Fruit fly (Drosophila melanogaster) whole organism: ENCODE results near the gene CG17233.

Experiments used
- CG8478 ChIP-seq: fragments of >200 bp; optimal IDR thresholded peaks from 2 replicates; lab custom pipeline; 2018; ENCODE audit warnings: inconsistent platforms
- Dll ChIP-seq: fragments of >200 bp; optimal IDR thresholded peaks from 2 replicates; lab custom pipeline; 2017
- EcR ChIP-seq, 2 experiments: fragments of >200 bp; optimal IDR thresholded peaks; 2 replicates each; lab custom pipeline; 2017; ENCODE audit warnings: missing biosample characterization in 2 of 2, missing genetic modification characterization in 2 of 2, missing genetic modification reagents in 2 of 2
- pan ChIP-seq: fragments of >200 bp; optimal IDR thresholded peaks from 2 replicates; lab custom pipeline; 2017
- psq ChIP-seq: fragments of >200 bp; optimal IDR thresholded peaks from 2 replicates; lab custom pipeline; 2017
- usp ChIP-seq: fragments of >200 bp; optimal IDR thresholded peaks from 2 replicates; lab custom pipeline; 2017; ENCODE audit warnings: missing biosample characterization, missing genetic modification characterization, mixed read lengths

CG17233 gene

dm6 chr3L:20193748-20194058 is 48.0 kb downstream of the CG17233 start:
- TF ChIP-seq pan (lab: Kevin White, UChicago) (no peak), usp (GFP tag; lab: Kevin White, UChicago) (no peak), Dll (lab: Kevin White, UChicago) (no peak), EcR (GFP tag; optimal IDR thresholded peaks at IDR 0.05; lab: Kevin White, UChicago) (no peak), CG8478 (lab: Kevin White, UChicago) (no peak), psq (lab: Kevin White, UChicago) (no peak)

DNA sequence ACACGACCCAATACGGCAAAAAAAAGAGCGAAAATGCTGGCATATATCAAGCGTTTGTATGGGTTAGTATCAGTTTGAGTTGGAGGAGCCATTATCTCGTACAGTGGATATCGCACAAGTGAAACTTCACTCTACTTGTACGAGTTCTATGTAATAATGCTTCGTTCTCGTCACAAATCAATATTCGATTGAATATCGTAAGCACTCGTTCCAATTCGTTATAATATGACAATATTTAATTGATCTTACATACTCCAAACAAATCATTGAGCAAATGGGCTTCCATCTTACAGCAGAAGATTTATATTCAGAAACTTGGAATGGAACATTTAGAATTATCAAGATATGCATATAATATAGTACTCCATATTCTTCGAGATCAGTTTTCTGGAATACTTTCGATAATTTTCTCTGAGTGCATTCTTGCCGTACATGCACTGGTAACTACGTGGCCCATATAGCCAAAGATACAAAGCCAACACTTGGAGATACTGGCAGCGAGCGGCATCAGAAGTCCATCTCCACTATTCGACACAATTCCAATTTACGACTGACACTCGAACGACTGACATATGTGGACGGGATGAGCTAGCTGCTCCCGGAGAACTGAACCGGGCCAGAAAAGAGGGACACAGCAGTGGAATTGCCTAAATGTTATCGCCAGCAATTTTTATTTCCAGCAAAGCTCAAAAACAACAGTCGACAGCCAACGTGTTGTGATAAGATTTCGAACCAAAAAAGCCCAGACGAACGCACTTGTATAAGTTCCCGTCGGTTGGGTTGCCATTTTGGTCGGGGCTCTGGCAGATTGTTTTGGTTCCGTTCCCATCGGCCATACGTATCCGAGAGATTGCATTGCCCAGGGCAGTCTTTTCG is 48.6 kb downstream of the CG17233 start:
- TF ChIP-seq psq (lab: Kevin White, UChicago) (no peak), Dll (lab: Kevin White, UChicago) (no peak), pan (lab: Kevin White, UChicago) (no peak), CG8478 (lab: Kevin White, UChicago) (no peak), usp (GFP tag; lab: Kevin White, UChicago) (no peak), EcR (GFP tag; optimal IDR thresholded peaks at IDR 0.05; lab: Kevin White, UChicago) (no peak)

- TF ChIP-seq CG8478 (lab: Kevin White, UChicago) (no peak), psq (lab: Kevin White, UChicago) (no peak), EcR (GFP tag; optimal IDR thresholded peaks at IDR 0.05; lab: Kevin White, UChicago) (no peak), pan (lab: Kevin White, UChicago) (no peak), usp (GFP tag; lab: Kevin White, UChicago) (no peak), Dll (lab: Kevin White, UChicago) (no peak)
These were observed 49.9 kb downstream of the CG17233 start for dm6 chr3L:20191848-20192247.

dm6 chr3L:20187885-20188570 is 53.7 kb downstream of the CG17233 start, which contains the start of gene Ssk:
TSS of gene Ssk (plus strand) at chr3L:20188522.
- TF ChIP-seq pan (lab: Kevin White, UChicago): no peak
- TF ChIP-seq psq (lab: Kevin White, UChicago): no peak
- TF ChIP-seq CG8478 (lab: Kevin White, UChicago): no peak
- no peak for TF ChIP-seq usp (GFP tag; lab: Kevin White, UChicago)
- no peak for TF ChIP-seq EcR (GFP tag; optimal IDR thresholded peaks at IDR 0.05; lab: Kevin White, UChicago)
- no peak for TF ChIP-seq Dll (lab: Kevin White, UChicago)

DNA sequence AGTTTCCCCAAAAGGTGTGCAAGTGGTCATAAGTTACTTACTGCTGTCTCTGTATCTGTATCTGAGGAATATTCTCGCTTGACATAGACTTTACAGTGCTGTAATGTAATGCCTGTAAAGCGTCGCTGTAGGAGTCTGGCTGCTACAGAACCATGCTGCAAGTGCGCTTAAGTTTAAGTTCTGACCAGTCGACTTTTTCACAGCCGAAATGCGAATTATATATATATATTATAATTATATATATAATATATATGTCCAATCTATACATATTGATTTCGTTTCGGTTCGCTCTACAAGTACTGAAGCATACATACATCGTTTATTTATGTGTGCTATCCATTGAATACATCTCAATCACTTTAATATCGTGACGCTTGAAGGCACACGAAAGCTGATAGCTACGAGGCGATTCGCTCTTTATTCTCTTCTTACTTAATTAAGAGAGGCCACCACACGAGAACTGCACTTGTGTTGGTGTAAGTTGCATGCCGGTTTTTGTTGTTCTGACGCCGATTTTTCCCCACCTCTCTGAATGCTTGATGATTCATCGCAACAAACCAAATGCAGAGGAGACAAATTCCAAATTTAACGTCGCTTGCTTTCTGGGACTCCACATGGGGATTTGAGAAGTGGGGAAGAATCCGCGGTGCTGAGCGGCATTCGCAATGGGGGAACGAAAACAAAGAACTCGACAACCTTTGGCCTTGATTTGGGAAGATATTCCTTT is 55.2 kb downstream of the CG17233 start:
- TF ChIP-seq CG8478 (lab: Kevin White, UChicago): no peak
- peak in 1 of 2 experiments; percentile 24 for TF ChIP-seq EcR (GFP tag; optimal IDR thresholded peaks at IDR 0.05; lab: Kevin White, UChicago)
- TF ChIP-seq pan (lab: Kevin White, UChicago): no peak
- no peak for TF ChIP-seq Dll (lab: Kevin White, UChicago)
- no peak for TF ChIP-seq psq (lab: Kevin White, UChicago)
- no peak for TF ChIP-seq usp (GFP tag; lab: Kevin White, UChicago)

DNA sequence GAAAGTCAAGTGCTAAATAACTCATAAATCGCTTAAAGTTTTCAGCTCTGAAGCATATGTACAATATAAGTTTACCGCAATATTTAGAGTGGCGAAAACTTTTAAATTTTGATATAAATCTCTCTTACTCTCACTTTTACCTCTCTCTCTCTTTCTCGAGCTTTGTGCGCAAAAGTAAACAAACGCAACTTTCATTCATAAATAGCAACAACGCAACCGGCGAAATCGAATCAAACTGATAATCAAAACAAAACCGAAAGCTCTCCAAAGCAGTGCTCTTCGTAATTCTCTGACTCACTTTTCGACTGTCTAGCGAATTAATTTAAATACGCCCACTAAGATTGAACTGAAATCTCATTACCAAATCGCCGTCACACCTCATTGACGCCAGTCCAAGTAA is 55.8 kb downstream of the CG17233 start:
- TF ChIP-seq CG8478 (lab: Kevin White, UChicago): no peak
- TF ChIP-seq Dll (lab: Kevin White, UChicago): no peak
- TF ChIP-seq EcR (GFP tag; optimal IDR thresholded peaks at IDR 0.05; lab: Kevin White, UChicago): no peak
- no peak for TF ChIP-seq pan (lab: Kevin White, UChicago)
- no peak for TF ChIP-seq psq (lab: Kevin White, UChicago)
- TF ChIP-seq usp (GFP tag; lab: Kevin White, UChicago): no peak

DNA sequence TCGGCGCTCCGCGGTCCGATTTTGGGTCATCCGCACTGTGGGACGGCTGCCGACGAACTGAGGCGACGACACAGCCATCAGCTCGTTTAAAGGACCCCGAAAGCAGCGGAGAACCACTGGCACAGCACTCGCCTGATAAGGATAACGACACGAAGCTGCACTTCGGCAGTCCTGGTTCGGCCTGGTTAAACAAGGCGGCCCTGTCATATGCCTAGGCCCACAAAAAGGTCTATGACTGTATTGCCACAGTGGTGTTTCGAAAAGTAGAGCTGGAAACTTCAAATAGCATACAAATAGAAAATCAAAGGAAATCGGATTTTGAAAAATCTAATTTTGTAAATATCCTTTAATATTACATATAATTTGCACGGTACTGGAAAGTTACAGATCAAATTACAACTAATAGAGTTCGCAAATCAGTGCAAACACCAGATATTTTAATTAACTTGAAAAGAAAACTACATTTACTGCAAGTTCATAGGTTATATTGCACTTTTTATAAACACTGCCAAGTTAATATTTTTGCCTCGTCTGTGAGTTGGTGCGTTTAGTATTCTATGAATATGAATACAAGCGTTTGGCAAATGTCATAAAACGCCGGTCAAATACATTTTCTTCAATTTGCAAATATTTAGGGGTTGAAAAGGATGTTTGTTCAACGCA is 56.4 kb downstream of the CG17233 start:
- TF ChIP-seq EcR (GFP tag; optimal IDR thresholded peaks at IDR 0.05; lab: Kevin White, UChicago) (no peak), psq (lab: Kevin White, UChicago) (no peak), pan (lab: Kevin White, UChicago) (no peak), usp (GFP tag; lab: Kevin White, UChicago) (no peak), Dll (lab: Kevin White, UChicago) (no peak), CG8478 (lab: Kevin White, UChicago) (no peak)

DNA sequence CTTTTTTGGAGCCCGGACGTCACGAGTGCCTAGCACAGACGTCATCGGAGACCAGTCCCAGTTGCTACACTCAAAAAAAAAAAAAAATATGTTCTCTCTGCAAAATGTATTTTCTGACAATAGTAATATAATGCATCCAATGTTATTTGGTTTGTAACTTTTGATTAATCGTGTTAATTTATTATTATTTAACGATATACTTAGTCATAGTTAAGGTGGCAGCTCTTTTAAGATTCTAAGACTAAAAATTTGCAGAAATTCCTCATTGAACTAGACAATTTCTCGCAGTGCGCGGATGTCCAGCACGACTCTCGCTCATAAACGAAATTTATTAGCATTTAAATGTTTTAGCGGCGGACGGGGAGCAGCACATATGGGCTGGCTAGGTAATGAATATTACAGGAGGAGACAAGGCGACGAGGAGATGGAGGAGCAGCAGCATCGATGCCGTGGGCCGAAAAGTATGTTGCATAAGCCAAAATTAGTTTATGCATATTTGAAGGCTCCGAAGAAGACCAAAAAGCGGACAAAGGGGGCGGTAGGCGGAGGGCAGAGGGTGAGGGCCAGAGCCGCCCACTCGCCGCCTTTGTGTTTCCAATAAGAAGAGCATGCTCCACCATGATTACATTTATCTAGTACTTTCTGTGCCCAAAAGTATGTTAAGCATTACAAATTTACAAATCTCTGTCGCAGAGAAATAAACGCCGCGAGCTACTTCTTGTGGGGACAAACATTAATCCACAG is 58.2 kb downstream of the CG17233 start:
- TF ChIP-seq pan (lab: Kevin White, UChicago) (no peak), CG8478 (lab: Kevin White, UChicago) (no peak), usp (GFP tag; lab: Kevin White, UChicago) (no peak), Dll (lab: Kevin White, UChicago) (no peak), EcR (GFP tag; optimal IDR thresholded peaks at IDR 0.05; lab: Kevin White, UChicago) (no peak), psq (lab: Kevin White, UChicago) (no peak)
